Fruit fly (Drosophila melanogaster): Measurements from ENCODE around the gene Not10.

Gene Not10

DNA sequence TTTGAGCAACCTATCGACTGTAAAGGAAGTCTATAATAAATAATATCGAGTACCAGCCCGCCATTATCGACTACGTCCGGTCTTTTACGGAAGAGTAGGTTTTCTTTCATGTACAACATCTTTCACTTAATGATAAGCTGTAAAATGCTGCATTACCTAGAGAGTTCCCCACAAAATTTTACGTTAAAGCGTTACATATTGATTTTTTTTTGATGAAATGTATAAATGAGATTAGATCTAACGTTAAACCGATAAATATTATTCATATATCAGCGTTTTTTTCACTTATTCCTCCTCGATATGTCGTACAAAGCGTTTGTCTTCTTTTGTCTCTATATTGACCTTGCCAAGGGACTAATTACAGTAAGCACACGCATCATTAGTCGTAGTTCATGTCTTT, 4.2 kb downstream of the Not10 start, which contains the start of gene CG11598:
Gene CG11598, plus strand, starts transcription at position 301 of the 400 bp plus-strand sequence.
- no peak for TF ChIP-seq usp (GFP tag; optimal IDR thresholded peaks at IDR 0.05)
- TF ChIP-seq EcR (GFP tag; optimal IDR thresholded peaks at IDR 0.05), result no peak
- TF ChIP-seq pan (optimal IDR thresholded peaks at IDR 0.05), result no peak
- TF ChIP-seq psq (optimal IDR thresholded peaks at IDR 0.05), result no peak
- TF ChIP-seq Dll (optimal IDR thresholded peaks at IDR 0.05), result no peak
- TF ChIP-seq CG8478 (optimal IDR thresholded peaks at IDR 0.05), result no peak

DNA sequence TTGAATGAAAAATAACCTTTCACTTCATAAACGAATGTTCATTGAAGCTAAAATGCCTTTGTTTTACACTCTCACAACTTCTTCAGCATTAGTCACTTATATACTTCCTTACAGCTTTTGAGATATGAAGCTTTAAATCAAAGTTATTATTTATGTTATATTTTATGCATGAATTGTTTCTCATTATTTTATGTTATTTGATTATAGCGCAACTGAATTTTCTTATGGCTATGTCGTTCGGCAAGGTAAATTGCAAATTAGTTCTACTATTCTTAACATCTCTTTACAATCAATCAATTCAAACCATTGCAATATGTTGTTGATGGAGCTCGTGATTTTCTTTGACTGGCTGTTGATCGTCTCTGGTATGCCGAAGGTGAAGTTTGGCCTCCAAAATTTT, 5.8 kb downstream of the Not10 start, which contains the start of gene CG11600:
Gene CG11600, plus strand, starts transcription at position 301 of the 400 bp plus-strand sequence.
- TF ChIP-seq EcR (GFP tag; optimal IDR thresholded peaks at IDR 0.05) (no peak), Dll (optimal IDR thresholded peaks at IDR 0.05) (no peak), usp (GFP tag; optimal IDR thresholded peaks at IDR 0.05) (no peak), CG8478 (optimal IDR thresholded peaks at IDR 0.05) (no peak)

DNA sequence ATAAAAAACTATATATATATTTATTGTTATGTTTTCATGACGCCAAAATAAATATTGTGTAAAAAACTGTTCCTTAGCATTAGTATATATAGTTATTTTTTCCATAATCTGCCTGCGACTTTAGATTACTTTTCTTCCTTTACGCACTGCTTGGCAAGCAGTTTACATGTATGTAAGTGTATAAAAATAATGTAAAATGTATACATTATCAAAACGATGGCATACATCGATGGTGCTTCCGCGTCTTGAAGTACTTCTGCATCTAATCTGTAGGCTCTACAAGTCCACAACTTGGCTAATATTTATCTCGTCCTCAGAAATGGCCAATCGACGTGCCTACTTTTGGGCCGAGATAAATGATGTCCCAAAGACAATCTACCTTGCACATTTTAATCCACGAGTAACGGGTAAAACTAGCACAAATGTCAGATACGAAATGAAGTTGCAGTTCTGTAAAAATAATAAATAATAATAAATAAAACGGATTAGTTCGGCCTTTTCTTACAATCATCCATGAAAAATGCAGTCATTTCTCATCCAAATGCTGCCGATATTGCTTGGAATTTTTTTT, 7.6 kb downstream of the Not10 start, which contains the start of gene CG11608:
Gene CG11608, plus strand, starts transcription at position 521 of the 571 bp plus-strand sequence.
- TF ChIP-seq usp (GFP tag; optimal IDR thresholded peaks at IDR 0.05) (no peak), CG8478 (optimal IDR thresholded peaks at IDR 0.05) (no peak), Dll (optimal IDR thresholded peaks at IDR 0.05) (no peak), EcR (GFP tag; optimal IDR thresholded peaks at IDR 0.05) (no peak), pan (optimal IDR thresholded peaks at IDR 0.05) (no peak), psq (optimal IDR thresholded peaks at IDR 0.05) (no peak)

DNA sequence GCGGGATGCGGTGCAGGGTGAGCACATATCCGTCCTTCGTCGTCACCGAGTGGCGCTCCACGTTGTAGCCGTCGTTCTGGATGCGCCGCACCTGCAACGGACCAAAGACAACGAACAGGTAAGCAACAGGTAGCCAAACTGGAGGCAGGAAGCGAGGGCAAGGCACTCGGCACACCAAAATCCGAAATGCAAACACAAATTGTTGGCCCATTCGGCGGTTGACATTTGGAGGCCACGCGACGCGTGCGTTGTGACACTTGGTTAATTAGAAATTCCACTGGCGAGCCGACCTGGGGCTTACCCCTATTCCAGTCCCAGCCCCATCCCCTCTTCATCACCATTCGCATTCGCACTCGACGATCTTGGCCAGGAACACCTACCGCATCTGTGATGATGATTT, 11.2 kb downstream of the Not10 start:
- TF ChIP-seq usp (GFP tag; optimal IDR thresholded peaks at IDR 0.05) (no peak), EcR (GFP tag; optimal IDR thresholded peaks at IDR 0.05) (no peak), pan (optimal IDR thresholded peaks at IDR 0.05) (no peak), CG8478 (optimal IDR thresholded peaks at IDR 0.05) (no peak), psq (optimal IDR thresholded peaks at IDR 0.05) (no peak), Dll (optimal IDR thresholded peaks at IDR 0.05) (no peak)

DNA sequence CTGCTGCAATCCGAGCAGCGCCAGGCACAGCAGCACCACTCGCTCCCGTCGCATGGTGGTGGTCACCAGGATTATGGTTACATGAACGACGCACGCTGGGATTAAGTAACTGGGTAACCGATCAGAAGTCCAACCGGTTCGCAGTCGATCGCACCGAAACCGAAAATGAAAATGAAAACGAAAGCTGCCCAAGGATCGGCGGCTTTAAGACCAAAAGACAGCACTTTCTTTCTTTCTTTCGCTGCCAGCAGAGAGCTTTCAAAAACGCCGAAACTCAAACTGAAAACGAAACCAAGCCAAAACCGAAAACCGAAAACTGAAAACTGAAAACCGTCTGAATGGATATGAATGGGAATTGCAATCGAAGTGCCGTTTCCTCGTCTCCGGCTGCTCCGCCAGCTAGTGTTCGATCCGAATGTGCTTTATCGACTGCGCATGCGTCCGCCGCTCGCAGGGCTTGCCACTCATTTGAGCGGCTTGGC, 11.6 kb downstream of the Not10 start, which contains the start of gene CG6753:
Gene CG6753, minus strand, starts transcription at position 432 of the 482 bp plus-strand sequence.
- TF ChIP-seq usp (GFP tag; optimal IDR thresholded peaks at IDR 0.05) (no peak), psq (optimal IDR thresholded peaks at IDR 0.05) (no peak), EcR (GFP tag; optimal IDR thresholded peaks at IDR 0.05) (no peak), CG8478 (optimal IDR thresholded peaks at IDR 0.05) (no peak), pan (optimal IDR thresholded peaks at IDR 0.05) (no peak)

DNA sequence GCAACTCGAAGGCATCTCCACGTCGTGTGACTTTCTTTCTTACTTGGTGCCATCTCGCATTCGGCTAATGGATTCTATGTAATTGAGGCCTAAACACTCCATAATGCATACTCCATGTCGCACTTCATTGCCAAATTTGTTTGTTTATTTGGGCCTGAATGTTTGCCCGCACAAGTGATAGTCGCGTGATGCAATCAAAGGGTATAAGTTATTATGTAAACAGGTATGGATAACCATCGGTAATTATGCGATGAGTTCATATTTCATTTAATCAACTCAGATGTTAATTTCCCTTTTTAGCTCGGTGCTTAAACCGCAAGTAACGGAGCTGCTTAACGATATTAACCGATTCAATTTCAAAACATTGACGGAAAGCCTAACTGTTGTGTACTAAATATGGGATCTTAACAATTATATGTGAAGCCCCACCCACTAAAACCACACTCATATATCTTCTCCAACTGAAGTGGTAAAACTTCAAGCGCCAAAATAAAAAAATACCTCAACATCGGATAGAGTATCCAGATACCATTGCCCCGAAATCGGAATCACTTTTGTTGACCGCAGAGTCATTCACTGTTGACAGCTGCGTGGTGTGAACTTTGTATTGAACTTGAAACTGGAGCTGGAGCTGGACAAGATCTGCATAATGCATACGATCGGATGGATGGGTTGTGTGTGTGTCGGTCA, 14.3 kb downstream of the Not10 start:
- no peak for TF ChIP-seq pan (optimal IDR thresholded peaks at IDR 0.05)
- no peak for TF ChIP-seq Dll (optimal IDR thresholded peaks at IDR 0.05)
- no peak for TF ChIP-seq usp (GFP tag; optimal IDR thresholded peaks at IDR 0.05)
- no peak for TF ChIP-seq EcR (GFP tag; optimal IDR thresholded peaks at IDR 0.05)
- no peak for TF ChIP-seq CG8478 (optimal IDR thresholded peaks at IDR 0.05)
- no peak for TF ChIP-seq psq (optimal IDR thresholded peaks at IDR 0.05)

DNA sequence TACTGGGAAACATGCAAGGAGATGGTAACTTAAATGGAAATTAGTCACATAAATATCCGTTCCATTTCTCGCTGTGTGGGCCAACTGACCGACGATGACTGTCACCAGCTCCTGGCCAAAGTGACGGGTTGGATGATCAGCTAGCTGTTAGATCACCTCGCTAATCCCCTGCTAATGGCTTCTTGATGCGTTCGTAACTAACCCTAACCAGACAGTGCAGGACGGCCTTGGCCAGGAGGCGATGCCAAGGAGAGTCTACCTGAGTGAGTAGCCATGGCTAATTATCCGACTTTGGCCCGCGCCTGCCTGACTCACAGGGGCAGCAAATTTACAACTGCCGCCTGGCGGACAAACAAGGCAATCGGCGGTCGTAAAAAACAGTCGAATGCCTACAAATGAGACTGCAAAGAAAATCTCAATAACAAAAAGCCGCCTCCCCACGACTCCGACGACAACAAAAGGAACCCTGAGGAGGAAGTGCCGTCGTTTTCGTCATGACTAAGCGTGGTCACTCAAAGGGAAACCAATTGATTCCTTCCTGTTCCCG, 15.4 kb downstream of the Not10 start:
- TF ChIP-seq usp (GFP tag; optimal IDR thresholded peaks at IDR 0.05) (no peak), Dll (optimal IDR thresholded peaks at IDR 0.05) (no peak), psq (optimal IDR thresholded peaks at IDR 0.05) (no peak), CG8478 (optimal IDR thresholded peaks at IDR 0.05) (no peak), pan (optimal IDR thresholded peaks at IDR 0.05) (no peak), EcR (GFP tag; optimal IDR thresholded peaks at IDR 0.05) (no peak)

DNA sequence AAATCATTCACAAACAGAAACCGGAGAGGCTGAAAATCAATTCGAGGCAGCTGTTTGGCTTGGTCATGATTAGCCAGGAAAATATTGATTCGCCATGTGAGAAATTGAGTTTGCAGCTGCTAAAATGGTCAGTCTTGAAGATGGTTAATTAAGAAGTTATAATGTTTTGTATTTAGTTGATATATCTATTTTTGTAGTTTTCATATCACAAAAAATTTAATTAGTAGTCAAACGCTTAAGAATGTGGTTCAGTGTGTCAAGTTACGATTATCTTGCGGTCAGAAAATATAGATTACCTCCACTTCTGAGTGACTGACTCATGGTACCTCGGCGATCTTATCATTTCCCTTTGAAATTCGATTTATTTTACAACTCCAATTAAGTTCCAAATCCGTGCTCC, 16.5 kb downstream of the Not10 start:
- no peak for TF ChIP-seq EcR (GFP tag; optimal IDR thresholded peaks at IDR 0.05)
- TF ChIP-seq usp (GFP tag; optimal IDR thresholded peaks at IDR 0.05), result no peak
- TF ChIP-seq CG8478 (optimal IDR thresholded peaks at IDR 0.05), result no peak
- TF ChIP-seq Dll (optimal IDR thresholded peaks at IDR 0.05), result no peak
- TF ChIP-seq psq (optimal IDR thresholded peaks at IDR 0.05), result no peak
- TF ChIP-seq pan (optimal IDR thresholded peaks at IDR 0.05), result no peak

DNA sequence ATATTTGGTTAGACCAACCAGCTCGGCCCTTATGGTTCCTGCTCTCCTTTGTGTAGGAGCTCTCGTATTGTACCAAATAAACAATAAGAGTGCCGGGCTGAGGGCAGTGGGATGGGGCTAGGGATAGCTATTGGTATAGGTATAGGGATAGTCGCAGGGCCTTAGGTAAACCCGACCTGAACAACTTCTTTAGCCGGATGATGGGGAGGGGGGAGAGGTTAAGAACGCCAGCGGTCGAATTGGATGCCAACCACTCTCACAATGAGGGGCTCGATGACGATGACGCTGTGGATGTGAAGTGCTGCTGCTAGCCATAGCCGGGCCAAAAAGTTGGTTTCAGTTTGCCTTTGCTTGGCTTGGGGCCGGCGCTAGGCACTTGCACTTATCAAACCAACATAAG, 16.9 kb downstream of the Not10 start:
- no peak for TF ChIP-seq Dll (optimal IDR thresholded peaks at IDR 0.05)
- no peak for TF ChIP-seq psq (optimal IDR thresholded peaks at IDR 0.05)
- TF ChIP-seq CG8478 (optimal IDR thresholded peaks at IDR 0.05), result no peak
- no peak for TF ChIP-seq usp (GFP tag; optimal IDR thresholded peaks at IDR 0.05)

DNA sequence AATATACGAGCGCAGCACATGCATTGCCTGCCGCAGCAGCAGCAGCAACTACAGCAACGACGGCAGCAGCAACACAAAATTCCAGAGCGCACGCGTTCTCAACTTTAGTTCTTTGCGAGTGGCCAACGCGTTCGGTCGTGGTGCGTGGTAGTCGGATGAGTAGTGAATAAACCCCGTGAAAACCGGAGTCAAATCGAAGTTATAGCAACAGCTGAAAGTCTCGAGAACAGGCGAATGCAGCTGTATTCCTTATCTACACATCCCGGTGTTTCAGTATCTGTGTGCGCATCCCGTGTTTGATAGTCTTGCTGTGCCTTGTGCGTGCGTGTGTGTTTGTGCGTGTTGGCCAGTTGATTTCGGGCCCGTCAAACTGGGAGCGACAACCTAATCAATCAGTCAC, 17.5 kb downstream of the Not10 start, which contains the start of gene Dtg:
Gene Dtg, plus strand, starts transcription at position 105 of the 400 bp plus-strand sequence.
- TF ChIP-seq EcR (GFP tag; optimal IDR thresholded peaks at IDR 0.05) (peak in 1 of 2 experiments; percentile 30), usp (GFP tag; optimal IDR thresholded peaks at IDR 0.05) (no peak)

DNA sequence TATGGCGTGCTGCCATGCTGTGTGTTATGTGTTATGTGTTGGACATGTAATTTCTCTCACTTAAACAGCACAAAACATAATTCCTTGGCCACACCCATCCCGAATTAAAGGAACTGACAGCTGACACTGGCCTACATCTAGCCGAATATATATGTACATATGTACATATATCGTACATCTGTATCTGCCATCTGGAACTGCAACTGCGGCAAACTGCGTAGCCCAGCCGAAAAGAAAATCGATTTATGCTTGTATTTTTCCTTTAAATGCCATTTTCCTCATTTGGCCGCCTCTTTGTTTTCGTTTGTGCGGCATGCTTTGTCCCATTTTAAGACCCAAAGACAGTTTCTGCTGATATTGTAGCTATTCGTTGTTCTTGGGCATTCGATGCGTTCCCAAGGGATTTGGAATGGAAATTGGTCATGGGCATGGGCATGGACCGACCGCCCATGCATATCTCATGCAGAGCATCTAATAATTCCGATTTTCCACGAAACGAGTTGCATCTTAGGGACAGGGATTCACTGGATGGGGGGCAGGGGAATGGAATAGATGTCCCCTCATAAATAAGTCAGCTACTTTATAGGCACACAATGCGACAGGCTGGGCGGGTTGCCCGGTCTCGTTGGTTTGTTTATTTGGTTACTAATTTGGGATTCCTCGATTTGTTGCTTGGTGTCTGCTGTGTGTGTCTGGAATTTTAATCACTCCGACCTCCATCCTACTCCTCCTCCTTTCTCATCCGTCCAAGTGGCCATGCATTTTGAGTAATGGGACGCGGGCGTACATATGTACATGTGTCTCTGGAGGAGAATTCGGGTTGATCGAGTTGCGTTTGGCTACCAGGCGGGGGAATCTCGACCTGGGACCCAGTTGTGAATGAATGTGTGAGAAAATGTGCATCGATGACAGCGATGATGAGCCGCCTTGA, 18.9 kb downstream of the Not10 start:
- TF ChIP-seq pan (optimal IDR thresholded peaks at IDR 0.05) (no peak), CG8478 (optimal IDR thresholded peaks at IDR 0.05) (no peak)
